Fruit fly (Drosophila melanogaster): Measurements from ENCODE around the gene CG18302.

Gene CG18302

dm6 chr2L:10581602-10582001, 47.5 kb downstream of the CG18302 start, which contains the start of gene CG34161:
TSS of gene CG34161 (minus strand) at chr2L:10581702.
- no peak for TF ChIP-seq Ets21C (GFP tag; optimal IDR thresholded peaks at IDR 0.05)
- no peak for TF ChIP-seq Lpt (GFP tag; optimal IDR thresholded peaks at IDR 0.05)
- TF ChIP-seq CG31627 (GFP tag; optimal IDR thresholded peaks at IDR 0.05): no peak
- TF ChIP-seq Eip93F (GFP tag; optimal IDR thresholded peaks at IDR 0.05): no peak
- no peak for TF ChIP-seq pdm3 (GFP tag; optimal IDR thresholded peaks at IDR 0.05)
- no peak for TF ChIP-seq Hr39 (GFP tag; optimal IDR thresholded peaks at IDR 0.05)
- no peak for TF ChIP-seq Sox15 (GFP tag; optimal IDR thresholded peaks at IDR 0.05)
- TF ChIP-seq CG6276 (GFP tag; optimal IDR thresholded peaks at IDR 0.05): no peak
- TF ChIP-seq spab (GFP tag; optimal IDR thresholded peaks at IDR 0.05): no peak
- no peak for TF ChIP-seq CG16779 (tag; optimal IDR thresholded peaks at IDR 0.05)
- TF ChIP-seq Hr38 (GFP tag; optimal IDR thresholded peaks at IDR 0.05): no peak
- no peak for TF ChIP-seq CG6854 (GFP tag; optimal IDR thresholded peaks at IDR 0.05)
- no peak for TF ChIP-seq CG8119 (GFP tag; IDR thresholded peaks at IDR 0.05)
- TF ChIP-seq topi (GFP tag; optimal IDR thresholded peaks at IDR 0.05): no peak
- TF ChIP-seq Eip78C (GFP tag): no peak
- TF ChIP-seq CG11294 (GFP tag; IDR thresholded peaks at IDR 0.05): no peak
